Fruit fly (Drosophila melanogaster) whole organism: ENCODE results near the gene tx.

ENCODE experiments used
- CG8478 ChIP-seq: fragments of >200 bp; optimal IDR thresholded peaks from 2 replicates; lab custom pipeline; 2018; ENCODE audit warnings: inconsistent platforms
- Dll ChIP-seq: fragments of >200 bp; optimal IDR thresholded peaks from 2 replicates; lab custom pipeline; 2017
- EcR ChIP-seq, 2 experiments: fragments of >200 bp; optimal IDR thresholded peaks; 2 replicates each; lab custom pipeline; 2017; ENCODE audit warnings: missing biosample characterization in 2 of 2, missing genetic modification characterization in 2 of 2, missing genetic modification reagents in 2 of 2
- pan ChIP-seq: fragments of >200 bp; optimal IDR thresholded peaks from 2 replicates; lab custom pipeline; 2017
- psq ChIP-seq: fragments of >200 bp; optimal IDR thresholded peaks from 2 replicates; lab custom pipeline; 2017
- usp ChIP-seq: fragments of >200 bp; optimal IDR thresholded peaks from 2 replicates; lab custom pipeline; 2017; ENCODE audit warnings: missing biosample characterization, missing genetic modification characterization, mixed read lengths

DNA sequence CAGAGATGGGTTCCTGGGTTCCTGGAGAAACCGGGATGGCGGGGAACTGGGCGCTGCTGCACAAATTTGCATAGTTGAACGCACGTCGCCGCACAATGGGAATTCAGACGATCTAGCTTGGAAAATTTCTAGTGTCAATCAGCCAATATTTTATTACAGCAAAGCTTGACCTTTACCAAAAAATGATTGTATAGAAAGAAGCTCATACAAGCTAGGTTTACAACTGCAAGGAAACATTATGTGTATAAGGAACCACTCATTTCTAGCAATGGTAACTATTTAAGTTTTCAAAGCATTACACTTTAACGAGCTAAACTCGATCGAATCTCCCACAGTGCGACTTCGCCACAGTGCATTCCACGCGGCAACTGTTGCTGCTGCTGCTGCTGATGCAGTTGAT is 39.8 kb downstream of the tx start:
- no peak for TF ChIP-seq pan (lab: Kevin White, UChicago)
- no peak for TF ChIP-seq Dll (lab: Kevin White, UChicago)
- no peak for TF ChIP-seq psq (lab: Kevin White, UChicago)
- TF ChIP-seq EcR (GFP tag; optimal IDR thresholded peaks at IDR 0.05; lab: Kevin White, UChicago), result no peak
- no peak for TF ChIP-seq CG8478 (lab: Kevin White, UChicago)
- TF ChIP-seq usp (GFP tag; lab: Kevin White, UChicago), result no peak
